Worm (Caenorhabditis elegans): ENCODE data around the gene nhr-50.

DNA sequence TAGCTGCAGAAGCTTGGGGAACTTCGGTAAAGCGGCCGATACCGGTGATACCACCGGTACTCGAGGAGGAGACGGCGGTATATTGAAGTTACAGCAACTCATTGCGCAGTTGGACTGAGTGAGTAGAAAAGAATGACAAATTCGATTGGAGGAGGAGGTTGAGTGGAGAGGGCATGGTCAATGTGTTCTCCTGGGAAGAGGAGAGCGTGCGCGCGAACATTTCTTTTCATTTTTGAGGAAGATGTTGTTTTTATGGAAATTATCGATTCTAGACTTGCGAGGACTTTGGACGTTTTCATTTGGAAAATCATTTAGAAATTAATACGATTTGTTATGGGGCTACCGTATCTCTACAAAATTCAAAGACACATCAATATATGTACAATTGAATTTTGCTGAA lies 28.8 kb upstream of the nhr-50 start:
- TF ChIP-seq hmg-11 (tag; optimal IDR thresholded peaks at IDR 0.05) (no peak), unc-39 (tag; optimal IDR thresholded peaks at IDR 0.05) (no peak), ceh-9 (tag; optimal IDR thresholded peaks at IDR 0.05) (no peak), unc-62 (GFP tag; optimal IDR thresholded peaks at IDR 0.05) (no peak), zag-1 (tag; optimal IDR thresholded peaks at IDR 0.05) (no peak), ama-1 (optimal IDR thresholded peaks at IDR 0.05) (no peak), lin-15B (tag; optimal IDR thresholded peaks at IDR 0.05) (no peak), lin-39 (tag; optimal IDR thresholded peaks at IDR 0.05) (no peak), nhr-77 (tag; optimal IDR thresholded peaks at IDR 0.05) (no peak), nhr-12 (tag; optimal IDR thresholded peaks at IDR 0.05) (no peak), pqm-1 (tag; optimal IDR thresholded peaks at IDR 0.05) (no peak), snpc-4 (tag; optimal IDR thresholded peaks at IDR 0.05) (no peak), jun-1 (tag; optimal IDR thresholded peaks at IDR 0.05) (no peak)

Data from whole organism, L3 larva.